Worm (Caenorhabditis elegans) whole organism, late embryonic: Measurements from ENCODE around the gene srsx-39.

Source experiments
- Y22D7AL.16 ChIP-seq: sonication (generic microtip); optimal IDR thresholded peaks from 2 replicates; lab custom pipeline; 2016; ENCODE audit warnings: missing genetic modification characterization, missing compliant biosample characterization
- dmd-4 ChIP-seq: sonication (generic microtip); optimal IDR thresholded peaks from 2 replicates; lab custom pipeline; 2016; ENCODE audit warnings: borderline replicate concordance, missing genetic modification characterization, missing compliant biosample characterization
- fkh-10 ChIP-seq: fragments of 150-350 bp; optimal IDR thresholded peaks from 2 replicates; lab custom pipeline; 2014; ENCODE audit warnings: missing biosample characterization, missing genetic modification reagents, missing genetic modification characterization
- lim-6 ChIP-seq: sonication (generic microtip); optimal IDR thresholded peaks from 2 replicates; lab custom pipeline; 2016; ENCODE audit warnings: missing genetic modification characterization, missing compliant biosample characterization
- nhr-11 ChIP-seq: fragments of 150-350 bp; optimal IDR thresholded peaks from 2 replicates; lab custom pipeline; 2014; ENCODE audit warnings: missing biosample characterization, missing genetic modification characterization
- unc-86 ChIP-seq: sonication (generic microtip); optimal IDR thresholded peaks from 2 replicates; lab custom pipeline; 2016; ENCODE audit warnings: missing genetic modification characterization, missing compliant biosample characterization

DNA sequence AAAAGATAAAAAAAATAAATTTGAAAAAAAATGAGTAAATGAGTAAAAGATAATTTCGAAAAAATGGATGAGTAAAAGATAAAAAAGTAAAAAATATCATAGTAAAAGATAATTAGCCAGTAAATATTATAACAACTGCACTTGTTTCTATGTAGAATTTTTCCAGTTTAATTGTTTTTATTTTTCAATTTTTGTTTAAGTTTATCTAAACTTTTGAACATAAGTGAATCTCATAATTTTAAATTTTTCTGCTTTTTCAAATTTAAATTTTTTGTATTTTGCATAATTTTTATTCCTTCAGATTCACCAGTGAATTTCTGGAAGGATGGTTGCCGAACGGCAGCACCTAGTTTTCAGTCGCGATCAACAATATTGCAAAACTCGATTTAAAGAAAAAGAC lies 15.3 kb downstream of the srsx-39 start, which contains the start of gene chil-12:
- TF ChIP-seq lim-6 (tag; lab: Kevin White, UChicago) (no peak), unc-86 (no peak), dmd-4 (no peak), nhr-11 (tag; lab: Kevin White, UChicago) (no peak), fkh-10 (GFP tag; lab: Kevin White, UChicago) (no peak), Y22D7AL.16 (no peak)
